Fruit fly (Drosophila melanogaster) whole organism, prepupa: ENCODE measurements around the gene CG8461.

ENCODE experiments used
- CG10631 ChIP-seq: fragments of 200-800 bp; sonication (Bioruptor generic); optimal IDR thresholded peaks from 2 replicates; lab custom pipeline; 2016; ENCODE audit warnings: missing biosample characterization, missing genetic modification characterization
- CG10669 ChIP-seq: fragments of 200-800 bp; sonication (Bioruptor generic); optimal IDR thresholded peaks from 3 replicates; lab custom pipeline; 2018; ENCODE audit warnings: missing biosample characterization, mild to moderate bottlenecking, missing genetic modification characterization, moderate library complexity
- CG6808 ChIP-seq: fragments of 200-800 bp; sonication (Bioruptor generic); optimal IDR thresholded peaks from 3 replicates; lab custom pipeline; 2017; ENCODE audit warnings: missing biosample characterization, missing genetic modification characterization, mild to moderate bottlenecking, moderate library complexity, missing genetic modification reagents
- CG6854 ChIP-seq: fragments of 200-800 bp; sonication (Bioruptor generic); optimal IDR thresholded peaks from 2 replicates; lab custom pipeline; 2017; ENCODE audit warnings: missing biosample characterization, mild to moderate bottlenecking, missing genetic modification characterization
- CG8632 ChIP-seq: fragments of 200-800 bp; sonication (Bioruptor generic); optimal IDR thresholded peaks from 3 replicates; lab custom pipeline; 2016; ENCODE audit warnings: missing biosample characterization, missing genetic modification characterization
- Eip75B ChIP-seq: fragments of 200-800 bp; sonication (Bioruptor generic); optimal IDR thresholded peaks from 3 replicates; lab custom pipeline; 2016; ENCODE audit warnings: missing biosample characterization, missing genetic modification characterization
- Gug ChIP-seq: fragments of 200-800 bp; sonication (Bioruptor generic); IDR thresholded peaks from 2 replicates; pipeline ENCODE4 v1.3.6; 2022; ENCODE audit warnings: missing biosample characterization, missing genetic modification characterization
- Lpt ChIP-seq: fragments of 200-800 bp; sonication (Bioruptor generic); optimal IDR thresholded peaks from 3 replicates; lab custom pipeline; 2016; ENCODE audit warnings: missing biosample characterization, missing genetic modification characterization
- cyc ChIP-seq: fragments of 200-800 bp; sonication (Bioruptor generic); optimal IDR thresholded peaks from 3 replicates; lab custom pipeline; 2016; ENCODE audit warnings: missing biosample characterization, missing genetic modification characterization
- salr ChIP-seq, 2 experiments: fragments of 200-800 bp; sonication (Bioruptor generic); optimal IDR thresholded peaks; 3 replicates each; lab custom pipeline; 2016 to 2018; ENCODE audit warnings: missing biosample characterization in 2 of 2, missing genetic modification characterization in 2 of 2, mild to moderate bottlenecking in 1 of 2

DNA sequence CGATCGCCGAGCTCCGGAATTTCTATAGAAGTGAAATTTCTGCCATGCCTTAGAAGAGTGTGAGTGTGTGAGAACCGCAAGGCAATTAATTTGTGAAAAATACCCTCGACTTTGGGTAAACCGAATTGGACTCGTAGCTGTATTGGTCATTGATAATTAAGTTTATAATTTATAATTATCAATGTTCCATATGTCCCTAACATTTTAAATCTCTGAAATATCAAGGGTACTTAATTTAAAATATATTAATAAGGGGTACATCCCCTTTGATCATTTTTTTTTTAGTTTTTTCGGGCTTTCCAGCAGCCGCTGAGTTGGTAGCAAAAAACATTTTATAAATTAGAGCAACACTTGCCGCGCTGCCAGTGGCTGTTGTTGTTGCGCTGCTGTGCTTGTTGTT is 8.3 kb downstream of the CG8461 start:
- TF ChIP-seq cyc (GFP tag; lab: Kevin White, UChicago), result no peak
- no peak for TF ChIP-seq CG6808
- no peak for TF ChIP-seq CG10631 (GFP tag; lab: Kevin White, UChicago)
- no peak for TF ChIP-seq CG10669
- no peak for TF ChIP-seq salr (GFP tag; optimal IDR thresholded peaks at IDR 0.05; lab: Kevin White, UChicago)
- no peak for TF ChIP-seq Gug (GFP tag; lab: Robert Waterston, UW)
- TF ChIP-seq CG8632 (GFP tag; lab: Kevin White, UChicago), result no peak
- no peak for TF ChIP-seq Eip75B
- TF ChIP-seq Lpt, result no peak
- no peak for TF ChIP-seq CG6854 (GFP tag; lab: Kevin White, UChicago)
